Comparison of ENCODE assay signal across 4 fruit fly cellular contexts in genomic region chrX:3044798-3045197, dm6.
TF ChIP-seq lines count a peak whose summit lies in the region.

No protein-coding gene starts in this region.

- no peak for TF ChIP-seq CTCF in whole organism, embryonic (GFP tag; optimal IDR thresholded peaks at IDR 0.05; lab: Kevin White, UChicago)

TF ChIP-seq in whole organism, embryonic, 481 proteins besides CTCF, POLR2A, EP300 and RAD21 (continues in another document):
- TF ChIP-seq CG15696 (tag; optimal IDR thresholded peaks at IDR 0.05; lab: Kevin White, UChicago) (peak; percentile 19), lilli (GFP tag; optimal IDR thresholded peaks at IDR 0.05; lab: Kevin White, UChicago) (peak; percentile 9), Med (GFP tag; lab: Kevin White, UChicago) (peak; percentile 67), ara (GFP tag; IDR thresholded peaks at IDR 0.05; lab: Robert Waterston, UW) (0 out of 2 replicates have a peak, but pooled peaks have one; percentile 22), Optix (GFP tag; IDR thresholded peaks at IDR 0.05; lab: Robert Waterston, UW) (no peak), yki (optimal IDR thresholded peaks at IDR 0.05; lab: Kevin White, UChicago) (no peak), nerfin-1 (tag; optimal IDR thresholded peaks at IDR 0.05; lab: Kevin White, UChicago) (no peak), fu2 (GFP tag; optimal IDR thresholded peaks at IDR 0.05; lab: Kevin White, UChicago) (no peak), Drgx (GFP tag; IDR thresholded peaks at IDR 0.05; lab: Robert Waterston, UW) (peak; percentile 93), Dbx (GFP tag; IDR thresholded peaks at IDR 0.05; lab: Robert Waterston, UW) (0 out of 3 replicates have a peak, but pooled peaks have one; percentile 15), CG17385 (GFP tag; optimal IDR thresholded peaks at IDR 0.05; lab: Kevin White, UChicago) (no peak), prd (optimal IDR thresholded peaks at IDR 0.05; lab: Kevin White, UChicago) (no peak), prd (GFP tag; IDR thresholded peaks at IDR 0.05; lab: Robert Waterston, UW) (0 out of 3 replicates have a peak, but pooled peaks have one; percentile 40), Xrp1 (GFP tag; IDR thresholded peaks at IDR 0.05; lab: Robert Waterston, UW) (peak; percentile 50; the same call in 1 of the 2 replicates), gem (tag; optimal IDR thresholded peaks at IDR 0.05; lab: Kevin White, UChicago) (peak; percentile 45), CG4404 (GFP tag; IDR thresholded peaks at IDR 0.05; lab: Robert Waterston, UW) (peak; percentile 43), CG18262 (tag; optimal IDR thresholded peaks at IDR 0.05; lab: Kevin White, UChicago) (peak; percentile 11), al (GFP tag; IDR thresholded peaks at IDR 0.05; lab: Robert Waterston, UW) (0 out of 2 replicates have a peak, but pooled peaks have one; percentile 9), unpg (GFP tag; optimal IDR thresholded peaks at IDR 0.05; lab: Kevin White, UChicago) (peak; percentile 7), dysf (GFP tag; IDR thresholded peaks at IDR 0.05; lab: Robert Waterston, UW) (0 out of 3 replicates have a peak, but pooled peaks have one; percentile 26), CG5953 (GFP tag; IDR thresholded peaks at IDR 0.05; lab: Robert Waterston, UW) (no peak), Pdp1 (GFP tag; optimal IDR thresholded peaks at IDR 0.05; lab: Kevin White, UChicago) (peak in 1 of 2 experiments; percentile 6)

TF ChIP-seq in whole organism, prepupa, 60 proteins besides CTCF, POLR2A, EP300 and RAD21 (continues in another document):
- TF ChIP-seq Sox14 (GFP tag; optimal IDR thresholded peaks at IDR 0.05; lab: Kevin White, UChicago) (peak; percentile 88), CG10631 (GFP tag; optimal IDR thresholded peaks at IDR 0.05; lab: Kevin White, UChicago) (peak; percentile 90), cyc (GFP tag; optimal IDR thresholded peaks at IDR 0.05; lab: Kevin White, UChicago) (peak; percentile 13), CG31627 (GFP tag; optimal IDR thresholded peaks at IDR 0.05; lab: Kevin White, UChicago) (peak; percentile 8), CG11902 (GFP tag; optimal IDR thresholded peaks at IDR 0.05; lab: Kevin White, UChicago) (peak; percentile 43), CG32006 (GFP tag; optimal IDR thresholded peaks at IDR 0.05; lab: Kevin White, UChicago) (peak; percentile 91), topi (GFP tag; optimal IDR thresholded peaks at IDR 0.05; lab: Kevin White, UChicago) (peak; percentile 49), ss (GFP tag; optimal IDR thresholded peaks at IDR 0.05; lab: Kevin White, UChicago) (peak; percentile 88 to 90), dsx (GFP tag; optimal IDR thresholded peaks at IDR 0.05; lab: Kevin White, UChicago; ENCODE audit: poor library complexity, severe bottlenecking) (peak; percentile 88), pdm3 (GFP tag; optimal IDR thresholded peaks at IDR 0.05; lab: Kevin White, UChicago) (peak; percentile 90), CG6276 (GFP tag; optimal IDR thresholded peaks at IDR 0.05; lab: Kevin White, UChicago) (peak; percentile 91), fd85E (GFP tag; optimal IDR thresholded peaks at IDR 0.05; lab: Kevin White, UChicago) (peak; percentile 7), svp (GFP tag; lab: Kevin White, UChicago) (peak; percentile 27), CG9139 (GFP tag; optimal IDR thresholded peaks at IDR 0.05; lab: Kevin White, UChicago) (peak; percentile 83), fd59A (GFP tag; optimal IDR thresholded peaks at IDR 0.05; lab: Kevin White, UChicago) (peak; percentile 89), Ets96B (tag; optimal IDR thresholded peaks at IDR 0.05; lab: Kevin White, UChicago) (peak; percentile 90), dac (GFP tag; optimal IDR thresholded peaks at IDR 0.05; lab: Kevin White, UChicago) (peak; percentile 79), Smox (GFP tag; optimal IDR thresholded peaks at IDR 0.05; lab: Kevin White, UChicago) (no peak), CG10669 (GFP tag; optimal IDR thresholded peaks at IDR 0.05; lab: Kevin White, UChicago) (peak; percentile 86), Hr4 (GFP tag; optimal IDR thresholded peaks at IDR 0.05; lab: Kevin White, UChicago) (peak; percentile 91), Lpt (GFP tag; optimal IDR thresholded peaks at IDR 0.05; lab: Kevin White, UChicago) (peak; percentile 93), fkh (GFP tag; optimal IDR thresholded peaks at IDR 0.05; lab: Kevin White, UChicago) (no peak), CG16779 (tag; optimal IDR thresholded peaks at IDR 0.05; lab: Kevin White, UChicago) (peak; percentile 78)

TF ChIP-seq in whole organism, pupa, 21 proteins besides CTCF, POLR2A, EP300 and RAD21:
- TF ChIP-seq EcR (GFP tag; optimal IDR thresholded peaks at IDR 0.05; lab: Kevin White, UChicago) (peak; percentile 31), Pif1A (GFP tag; optimal IDR thresholded peaks at IDR 0.05; lab: Kevin White, UChicago) (peak; percentile 91), CG34367 (tag; optimal IDR thresholded peaks at IDR 0.05; lab: Kevin White, UChicago) (peak; percentile 91), Ets98B (GFP tag; IDR thresholded peaks at IDR 0.05; lab: Robert Waterston, UW) (peak; percentile 93), CG17806 (tag; optimal IDR thresholded peaks at IDR 0.05; lab: Kevin White, UChicago) (peak; percentile 93), Snoo (tag; optimal IDR thresholded peaks at IDR 0.05; lab: Kevin White, UChicago) (peak; percentile 20), CG4496 (GFP tag; IDR thresholded peaks at IDR 0.05; lab: Robert Waterston, UW) (peak; percentile 97), CG12605 (GFP tag; IDR thresholded peaks at IDR 0.05; lab: Robert Waterston, UW) (peak; percentile 92), rn (GFP tag; IDR thresholded peaks at IDR 0.05; lab: Robert Waterston, UW) (peak; percentile 86), CG13204 (GFP tag; optimal IDR thresholded peaks at IDR 0.05; lab: Kevin White, UChicago) (peak; percentile 83), CG8159 (tag; optimal IDR thresholded peaks at IDR 0.05; lab: Kevin White, UChicago) (peak; percentile 92), CG32121 (GFP tag; IDR thresholded peaks at IDR 0.05; lab: Robert Waterston, UW) (peak; percentile 91), gl (tag; optimal IDR thresholded peaks at IDR 0.05; lab: Kevin White, UChicago) (peak; percentile 85), fd96Ca (GFP tag; IDR thresholded peaks at IDR 0.05; lab: Robert Waterston, UW) (peak; percentile 92), CG9948 (tag; optimal IDR thresholded peaks at IDR 0.05; lab: Kevin White, UChicago) (peak; percentile 94), CG10348 (GFP tag; IDR thresholded peaks at IDR 0.05; lab: Robert Waterston, UW) (peak; percentile 54; the same call in 1 of the 2 replicates), D1 (tag; optimal IDR thresholded peaks at IDR 0.05; lab: Kevin White, UChicago) (peak; percentile 78), CG15710 (tag; optimal IDR thresholded peaks at IDR 0.05; lab: Kevin White, UChicago) (peak; percentile 93), CG8301 (tag; optimal IDR thresholded peaks at IDR 0.05; lab: Kevin White, UChicago) (peak; percentile 94), Pif1B (GFP tag; optimal IDR thresholded peaks at IDR 0.05; lab: Kevin White, UChicago) (peak; percentile 84), CG14655 (GFP tag; optimal IDR thresholded peaks at IDR 0.05; lab: Kevin White, UChicago) (peak; percentile 92)

TF ChIP-seq in whole organism, wandering third instar larva, 38 proteins besides CTCF, POLR2A, EP300 and RAD21 (continues in another document):
- no peak for TF ChIP-seq Mio (GFP tag; optimal IDR thresholded peaks at IDR 0.05; lab: Kevin White, UChicago)
- TF ChIP-seq Vsx2 (GFP tag; optimal IDR thresholded peaks at IDR 0.05; lab: Kevin White, UChicago; ENCODE audit: partially characterized antibody): no peak
- no peak for TF ChIP-seq Abd-B (GFP tag; optimal IDR thresholded peaks at IDR 0.05; lab: Kevin White, UChicago)
- TF ChIP-seq h (GFP tag; optimal IDR thresholded peaks at IDR 0.05; lab: Kevin White, UChicago): peak; percentile 66
- no peak for TF ChIP-seq sage (GFP tag; optimal IDR thresholded peaks at IDR 0.05; lab: Kevin White, UChicago)
- TF ChIP-seq lola (GFP tag; optimal IDR thresholded peaks at IDR 0.05; lab: Kevin White, UChicago): no peak
- no peak for TF ChIP-seq Jra (GFP tag; optimal IDR thresholded peaks at IDR 0.05; lab: Kevin White, UChicago)
- peak; percentile 34 for TF ChIP-seq fru (GFP tag; optimal IDR thresholded peaks at IDR 0.05; lab: Kevin White, UChicago)
- TF ChIP-seq brk (GFP tag; optimal IDR thresholded peaks at IDR 0.05; lab: Kevin White, UChicago): no peak
- TF ChIP-seq tai (GFP tag; optimal IDR thresholded peaks at IDR 0.05; lab: Kevin White, UChicago): no peak
- TF ChIP-seq Hnf4 (GFP tag; optimal IDR thresholded peaks at IDR 0.05; lab: Kevin White, UChicago): peak; percentile 41
- no peak for TF ChIP-seq Dfd (GFP tag; optimal IDR thresholded peaks at IDR 0.05; lab: Kevin White, UChicago)
- TF ChIP-seq N (GFP tag; optimal IDR thresholded peaks at IDR 0.05; lab: Kevin White, UChicago): no peak
- no peak for TF ChIP-seq dsf (GFP tag; optimal IDR thresholded peaks at IDR 0.05; lab: Kevin White, UChicago; ENCODE audit: borderline replicate concordance)
- peak in 1 of 2 experiments; percentile 44 for TF ChIP-seq foxo (GFP tag; optimal IDR thresholded peaks at IDR 0.05; lab: Kevin White, UChicago)
- TF ChIP-seq Hr83 (GFP tag; optimal IDR thresholded peaks at IDR 0.05; lab: Kevin White, UChicago; ENCODE audit: poor library complexity, severe bottlenecking): no peak
- TF ChIP-seq Sp1 (GFP tag; optimal IDR thresholded peaks at IDR 0.05; lab: Kevin White, UChicago): peak; percentile 34
- no peak for TF ChIP-seq CrebA (GFP tag; optimal IDR thresholded peaks at IDR 0.05; lab: Kevin White, UChicago; ENCODE audit: borderline replicate concordance)
- no peak for TF ChIP-seq Dif (GFP tag; optimal IDR thresholded peaks at IDR 0.05; lab: Kevin White, UChicago; ENCODE audit: partially characterized antibody)
- TF ChIP-seq ey (GFP tag; optimal IDR thresholded peaks at IDR 0.05; lab: Kevin White, UChicago): peak; percentile 68
- peak; percentile 45 for TF ChIP-seq OdsH (GFP tag; optimal IDR thresholded peaks at IDR 0.05; lab: Kevin White, UChicago)
- TF ChIP-seq CG32264 (GFP tag; optimal IDR thresholded peaks at IDR 0.05; lab: Kevin White, UChicago): no peak
- no peak for TF ChIP-seq Hr78 (GFP tag; optimal IDR thresholded peaks at IDR 0.05; lab: Kevin White, UChicago)
- no peak for TF ChIP-seq pan (optimal IDR thresholded peaks at IDR 0.05; lab: Kevin White, UChicago)
- TF ChIP-seq HLH106 (tag; optimal IDR thresholded peaks at IDR 0.05; lab: Kevin White, UChicago): peak; percentile 52
- no peak for TF ChIP-seq jim (GFP tag; optimal IDR thresholded peaks at IDR 0.05; lab: Kevin White, UChicago)
- no peak for TF ChIP-seq dmrt93B (GFP tag; optimal IDR thresholded peaks at IDR 0.05; lab: Kevin White, UChicago)
- no peak for TF ChIP-seq Myc (optimal IDR thresholded peaks at IDR 0.05; lab: Kevin White, UChicago)
- no peak for TF ChIP-seq CG9705 (GFP tag; optimal IDR thresholded peaks at IDR 0.05; lab: Kevin White, UChicago)
- TF ChIP-seq usp (GFP tag; optimal IDR thresholded peaks at IDR 0.05; lab: Kevin White, UChicago): no peak
- TF ChIP-seq GATAd (GFP tag; optimal IDR thresholded peaks at IDR 0.05; lab: Kevin White, UChicago): no peak
- peak; percentile 2 for TF ChIP-seq psq (GFP tag; optimal IDR thresholded peaks at IDR 0.05; lab: Kevin White, UChicago)

Comparison
In these comparisons a context has a peak if more than half of its experiments do, and no peak if none do; other contexts are left out.
1. Of the 7 proteins assayed by ChIP-seq in both whole organism, embryonic and whole organism, prepupa: peak only in whole organism, embryonic: none; only in whole organism, prepupa: CG16779, Gug, Hr39 and Lpt; in both: none; in neither: 3.